Worm (Caenorhabditis elegans): ENCODE measurements around the gene C47A4.3.

DNA sequence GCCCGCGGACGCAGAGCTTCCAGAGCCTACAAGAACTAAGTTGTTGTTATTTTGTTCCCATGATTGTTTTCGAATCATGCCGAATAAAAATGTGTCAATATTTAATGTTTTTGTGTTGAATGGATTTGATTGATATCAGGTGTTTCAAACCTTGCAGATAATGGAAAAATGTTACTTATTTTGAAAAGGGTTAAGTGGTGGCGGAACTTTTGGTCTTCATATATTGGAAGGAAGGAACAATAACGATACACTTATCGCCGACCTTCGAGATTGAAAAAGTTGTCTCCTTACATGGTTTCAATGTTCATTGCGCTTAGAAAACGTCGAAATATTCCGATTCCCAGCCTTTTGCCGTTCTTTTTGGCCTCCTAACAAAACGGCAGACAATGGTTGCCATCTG is 36.6 kb upstream of the C47A4.3 start, which contains the start of gene gly-10:
- TF ChIP-seq fos-1 (tag; optimal IDR thresholded peaks at IDR 0.05) (no peak), unc-62 (GFP tag; optimal IDR thresholded peaks at IDR 0.05 in 1 of 2) (no peak), unc-62 (tag; optimal IDR thresholded peaks at IDR 0.05) (no peak), fkh-10 (GFP tag; optimal IDR thresholded peaks at IDR 0.05) (no peak), nhr-28 (tag; optimal IDR thresholded peaks at IDR 0.05) (no peak)

Data from whole organism, L4 larva.